Worm (Caenorhabditis elegans): ENCODE data around the gene smvt-1.
A peak's percentile ranks its signal among the peaks of the same experiment; 100 is the strongest.

smvt-1 gene

DNA sequence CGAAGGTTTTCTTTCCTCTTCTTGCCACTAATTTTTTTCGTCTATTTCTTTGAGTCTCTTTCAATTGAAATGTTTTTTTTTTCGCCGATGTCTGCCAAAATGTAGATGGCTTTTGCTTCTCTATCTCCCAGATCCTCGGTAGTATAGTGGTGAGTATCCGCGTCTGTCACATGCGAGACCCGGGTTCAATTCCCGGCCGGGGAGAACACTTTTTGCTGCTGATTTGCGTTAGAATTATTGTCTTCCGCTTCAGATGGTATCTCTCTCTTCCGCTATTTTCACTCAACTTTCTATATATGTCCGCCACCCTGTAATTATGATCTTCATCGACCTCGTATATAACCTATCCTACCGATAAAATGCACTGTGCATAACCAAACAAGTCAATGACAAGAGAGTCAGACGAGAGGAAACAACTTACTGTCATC, 4.7 kb upstream of the smvt-1 start (continued):
- TF ChIP-seq sox-2 (GFP tag; IDR thresholded peaks at IDR 0.05) (peak; percentile 29; the same call in 1 of the 2 replicates), syd-9 (tag; optimal IDR thresholded peaks at IDR 0.05) (peak; percentile 57), ceh-30 (tag; optimal IDR thresholded peaks at IDR 0.05) (no peak), hlh-15 (tag; optimal IDR thresholded peaks at IDR 0.05) (peak; percentile 46), K02D7.2 (tag; optimal IDR thresholded peaks at IDR 0.05) (no peak), ahr-1 (tag; optimal IDR thresholded peaks at IDR 0.05) (no peak), eyg-1 (tag; optimal IDR thresholded peaks at IDR 0.05) (no peak), ceh-34 (tag; optimal IDR thresholded peaks at IDR 0.05) (peak; percentile 40), tbx-2 (tag; optimal IDR thresholded peaks at IDR 0.05) (peak; percentile 69), ets-4 (tag; optimal IDR thresholded peaks at IDR 0.05) (peak; percentile 15), sdc-2 (tag; optimal IDR thresholded peaks at IDR 0.05) (peak; percentile 65), zip-5 (tag; optimal IDR thresholded peaks at IDR 0.05) (no peak), elt-2 (tag; optimal IDR thresholded peaks at IDR 0.05) (peak; percentile 2), ceh-45 (GFP tag; IDR thresholded peaks at IDR 0.05) (0 out of 2 replicates have a peak, but pooled peaks have one; percentile 52), npax-4 (tag; optimal IDR thresholded peaks at IDR 0.05) (peak; percentile 9), ceh-48 (tag; optimal IDR thresholded peaks at IDR 0.05) (peak; percentile 8), lim-6 (tag; optimal IDR thresholded peaks at IDR 0.05) (peak; percentile 51)

DNA sequence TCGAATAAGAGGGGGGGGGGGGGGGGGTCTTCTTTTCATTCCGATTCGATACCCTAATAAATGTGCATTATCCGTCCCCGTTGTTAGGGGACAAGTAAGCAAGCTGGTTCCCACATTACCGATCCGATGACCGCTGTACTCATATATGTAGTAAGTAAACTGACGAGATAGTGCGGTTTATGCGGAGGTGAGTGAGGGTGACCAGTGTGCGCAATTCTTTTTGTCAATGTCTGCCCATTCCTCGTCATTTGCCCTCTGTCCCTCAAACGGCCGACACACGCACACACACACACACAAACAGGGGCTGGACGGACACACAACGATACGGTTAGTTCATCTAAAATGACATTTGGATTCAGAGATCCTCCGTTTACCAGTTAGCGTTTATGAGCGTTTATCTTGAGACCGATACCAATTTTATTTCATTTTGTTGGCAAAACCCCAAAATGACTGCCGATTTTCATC, 3.5 kb upstream of the smvt-1 start, which contains the start of gene aat-3:
TSS of gene aat-3 (plus strand) at position 51 of the 465 bp plus-strand sequence.
- peak; percentile 18 for TF ChIP-seq nfya-1 (tag; optimal IDR thresholded peaks at IDR 0.05)
- peak; percentile 47 for TF ChIP-seq ceh-6 (GFP tag; optimal IDR thresholded peaks at IDR 0.05)
- TF ChIP-seq ref-2 (tag; optimal IDR thresholded peaks at IDR 0.05): peak; percentile 34
- peak; percentile 23 for TF ChIP-seq pros-1 (tag; optimal IDR thresholded peaks at IDR 0.05)
- no peak for TF ChIP-seq npax-4 (tag; optimal IDR thresholded peaks at IDR 0.05)
- TF ChIP-seq fkh-6 (tag; optimal IDR thresholded peaks at IDR 0.05): peak; percentile 36
- peak; percentile 1 for TF ChIP-seq rnt-1 (tag; optimal IDR thresholded peaks at IDR 0.05)
- no peak for TF ChIP-seq fkh-10 (GFP tag; optimal IDR thresholded peaks at IDR 0.05)
- TF ChIP-seq tbx-2 (tag; optimal IDR thresholded peaks at IDR 0.05): peak; percentile 17
- peak; percentile 19 for TF ChIP-seq ceh-19 (GFP tag; optimal IDR thresholded peaks at IDR 0.05)
- no peak for TF ChIP-seq sdc-2 (tag; optimal IDR thresholded peaks at IDR 0.05)
- no peak for TF ChIP-seq ceh-30 (tag; optimal IDR thresholded peaks at IDR 0.05)
- peak; percentile 42 for TF ChIP-seq ceh-31 (tag; optimal IDR thresholded peaks at IDR 0.05)
- TF ChIP-seq hlh-30 (tag; optimal IDR thresholded peaks at IDR 0.05; ENCODE audit: insufficient read depth): no peak
- TF ChIP-seq ceh-34 (tag; optimal IDR thresholded peaks at IDR 0.05): peak; percentile 45
- no peak for TF ChIP-seq odd-2 (tag; optimal IDR thresholded peaks at IDR 0.05)
- no peak for TF ChIP-seq pha-4 (tag; optimal IDR thresholded peaks at IDR 0.05)

DNA sequence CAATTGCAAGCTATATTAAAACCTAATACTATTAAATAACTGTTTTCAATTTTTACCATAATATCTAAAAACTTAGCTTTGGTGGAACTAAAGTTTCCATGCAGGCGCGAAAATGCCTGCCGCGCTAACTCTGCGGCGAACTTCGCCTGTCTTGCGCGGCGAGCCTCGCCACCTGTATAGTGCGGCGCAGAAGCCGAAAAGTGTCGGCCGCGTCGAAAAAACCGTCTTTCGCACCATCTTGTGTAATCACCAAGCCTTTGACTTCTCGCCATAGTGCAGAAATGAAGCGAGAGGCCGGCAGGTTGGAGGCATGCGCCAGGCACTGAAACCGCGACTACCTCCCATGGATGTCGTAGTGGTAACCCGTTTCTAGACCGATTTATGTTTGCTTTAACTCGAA, 2.7 kb upstream of the smvt-1 start:
- no peak for TF ChIP-seq ceh-19 (GFP tag; optimal IDR thresholded peaks at IDR 0.05)
- no peak for TF ChIP-seq pros-1 (tag; optimal IDR thresholded peaks at IDR 0.05)
- TF ChIP-seq ceh-6 (GFP tag; optimal IDR thresholded peaks at IDR 0.05): no peak
- TF ChIP-seq lim-6 (tag; optimal IDR thresholded peaks at IDR 0.05): no peak

DNA sequence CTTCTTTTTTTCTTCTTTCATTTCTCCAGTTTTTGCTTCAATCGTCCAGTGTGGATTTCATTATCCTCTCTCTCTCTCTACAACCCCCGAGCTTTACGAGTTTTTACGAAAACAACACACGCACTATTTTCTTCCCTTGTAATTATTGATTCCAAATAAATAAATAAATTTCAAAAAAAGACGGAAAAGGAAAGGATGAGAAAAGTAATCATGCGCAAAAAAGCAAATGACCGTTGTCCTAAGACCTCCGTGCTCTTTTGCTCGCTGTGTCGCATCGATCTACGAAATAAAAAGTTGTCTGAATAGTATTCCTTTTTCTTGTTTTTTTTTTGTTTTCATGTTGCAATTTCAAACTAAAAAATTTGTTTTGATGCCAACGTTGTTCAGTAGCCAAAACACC, 1.9 kb upstream of the smvt-1 start:
- TF ChIP-seq dve-1 (tag; optimal IDR thresholded peaks at IDR 0.05) (no peak), nhr-232 (tag; optimal IDR thresholded peaks at IDR 0.05) (no peak), sox-2 (GFP tag; IDR thresholded peaks at IDR 0.05) (no peak), unc-42 (tag; optimal IDR thresholded peaks at IDR 0.05) (peak; percentile 64)

ce11 chrX:2549322-2549721, 538 bp upstream of the smvt-1 start:
- TF ChIP-seq lin-11 (tag; optimal IDR thresholded peaks at IDR 0.05) (peak; percentile 83), ceh-9 (tag; optimal IDR thresholded peaks at IDR 0.05) (peak; percentile 64), sdc-2 (tag; optimal IDR thresholded peaks at IDR 0.05) (peak; percentile 84), ceh-30 (tag; optimal IDR thresholded peaks at IDR 0.05) (no peak), ceh-18 (tag; optimal IDR thresholded peaks at IDR 0.05) (peak; percentile 83), nhr-11 (tag; optimal IDR thresholded peaks at IDR 0.05) (no peak), ceh-6 (GFP tag; optimal IDR thresholded peaks at IDR 0.05) (peak; percentile 88), ceh-31 (tag; optimal IDR thresholded peaks at IDR 0.05) (peak; percentile 62), nhr-232 (tag; optimal IDR thresholded peaks at IDR 0.05) (peak; percentile 80), nfya-1 (tag; optimal IDR thresholded peaks at IDR 0.05) (peak; percentile 40), elt-2 (tag; optimal IDR thresholded peaks at IDR 0.05) (peak; percentile 91), Y22D7AL.16 (tag; optimal IDR thresholded peaks at IDR 0.05) (peak; percentile 75), dve-1 (tag; optimal IDR thresholded peaks at IDR 0.05) (peak; percentile 75), pha-2 (tag; optimal IDR thresholded peaks at IDR 0.05) (peak; percentile 88), sox-4 (tag; optimal IDR thresholded peaks at IDR 0.05) (peak; percentile 69), rnt-1 (tag; optimal IDR thresholded peaks at IDR 0.05) (peak; percentile 84), unc-3 (GFP tag; conservative IDR thresholded peaks at IDR 0.05) (peak; percentile 82), unc-3 (tag; optimal IDR thresholded peaks at IDR 0.05) (peak; percentile 64), ets-4 (tag; optimal IDR thresholded peaks at IDR 0.05) (peak; percentile 25), ceh-19 (GFP tag; optimal IDR thresholded peaks at IDR 0.05) (peak; percentile 85), ceh-48 (tag; optimal IDR thresholded peaks at IDR 0.05) (peak; percentile 44), pag-3 (tag; optimal IDR thresholded peaks at IDR 0.05; ENCODE audit: borderline replicate concordance) (no peak), hlh-8 (tag; optimal IDR thresholded peaks at IDR 0.05) (peak; percentile 32)
